Fruit fly (Drosophila melanogaster) whole organism, embryonic: ENCODE results near the gene HIP-R.

Experiments used
- Atf-2 ChIP-seq: fragments of 200-800 bp; sonication (Bioruptor generic); optimal IDR thresholded peaks from 2 replicates; lab custom pipeline; 2016; ENCODE audit warnings: missing biosample characterization, missing genetic modification characterization
- CG10654 ChIP-seq: fragments of 200-800 bp; sonication (Bioruptor generic); optimal IDR thresholded peaks from 2 replicates; lab custom pipeline; 2016; ENCODE audit warnings: missing biosample characterization, missing genetic modification characterization
- CG12071 ChIP-seq: fragments of 200-800 bp; sonication (Bioruptor generic); optimal IDR thresholded peaks from 3 replicates; lab custom pipeline; 2018; ENCODE audit warnings: missing biosample characterization, mild to moderate bottlenecking, missing genetic modification characterization
- CG14441 ChIP-seq: fragments of 200-800 bp; sonication (Bioruptor generic); IDR thresholded peaks from 2 replicates; pipeline ENCODE4 v1.3.6; 2022; ENCODE audit warnings: missing biosample characterization, missing genetic modification characterization
- CG15696 ChIP-seq: fragments of 200-800 bp; sonication (Bioruptor generic); optimal IDR thresholded peaks from 2 replicates; lab custom pipeline; 2019; ENCODE audit warnings: missing biosample characterization, mild to moderate bottlenecking, missing genetic modification characterization, moderate library complexity
- CG1603 ChIP-seq: fragments of 200-800 bp; sonication (Bioruptor generic); optimal IDR thresholded peaks from 2 replicates; lab custom pipeline; 2019; ENCODE audit warnings: missing biosample characterization, mild to moderate bottlenecking, missing genetic modification characterization, moderate library complexity
- CG16813 ChIP-seq: fragments of 200-800 bp; sonication (Bioruptor generic); IDR thresholded peaks from 3 replicates; pipeline ENCODE4 v1.3.6; 2022; ENCODE audit warnings: missing biosample characterization, missing genetic modification characterization; ENCODE audit not compliant: partially characterized antibody
- CG2202 ChIP-seq: fragments of 200-800 bp; sonication (Bioruptor generic); optimal IDR thresholded peaks from 2 replicates; lab custom pipeline; 2018; ENCODE audit warnings: missing biosample characterization, mild to moderate bottlenecking, missing genetic modification characterization
- CG31224 ChIP-seq: fragments of 200-800 bp; sonication (Bioruptor generic); IDR thresholded peaks from 2 replicates; pipeline ENCODE4 v1.3.6; 2022; ENCODE audit warnings: missing biosample characterization, missing genetic modification characterization
- CG33213 ChIP-seq: fragments of 200-800 bp; sonication (Bioruptor generic); optimal IDR thresholded peaks from 3 replicates; lab custom pipeline; 2016; ENCODE audit warnings: missing biosample characterization, missing genetic modification characterization
- CG33557 ChIP-seq: fragments of 200-800 bp; sonication (Bioruptor generic); optimal IDR thresholded peaks from 2 replicates; lab custom pipeline; 2019; ENCODE audit warnings: missing biosample characterization, mild to moderate bottlenecking, missing genetic modification characterization, moderate library complexity
- CG34422 ChIP-seq: fragments of 200-800 bp; sonication (Bioruptor generic); IDR thresholded peaks from 3 replicates; pipeline ENCODE4 v1.3.6; 2022; ENCODE audit warnings: missing biosample characterization, missing genetic modification characterization
- CG4328 ChIP-seq: fragments of 200-800 bp; sonication (Bioruptor generic); optimal IDR thresholded peaks from 3 replicates; lab custom pipeline; 2017; ENCODE audit warnings: missing biosample characterization, missing genetic modification reagents, missing genetic modification characterization
- CG4617 ChIP-seq: fragments of 200-800 bp; sonication (Bioruptor generic); optimal IDR thresholded peaks from 3 replicates; lab custom pipeline; 2016; ENCODE audit warnings: missing biosample characterization, missing genetic modification characterization, borderline replicate concordance
- CG4820 ChIP-seq: fragments of 200-800 bp; sonication (Bioruptor generic); optimal IDR thresholded peaks from 3 replicates; lab custom pipeline; 2016; ENCODE audit warnings: missing biosample characterization, missing genetic modification characterization
- CG5180 ChIP-seq: fragments of 200-800 bp; sonication (Bioruptor generic); optimal IDR thresholded peaks from 3 replicates; lab custom pipeline; 2017; ENCODE audit warnings: missing biosample characterization, missing genetic modification characterization, mild to moderate bottlenecking, moderate library complexity, missing genetic modification reagents
- CG6654 ChIP-seq: fragments of 200-800 bp; sonication (Bioruptor generic); optimal IDR thresholded peaks from 2 replicates; lab custom pipeline; 2017; ENCODE audit warnings: missing biosample characterization, mild to moderate bottlenecking, missing genetic modification characterization
- Dbx ChIP-seq: fragments of 200-800 bp; sonication (Bioruptor generic); IDR thresholded peaks from 3 replicates; pipeline ENCODE4 v1.3.6; 2022; ENCODE audit warnings: missing biosample characterization, missing genetic modification characterization
- Dek ChIP-seq: fragments of 200-800 bp; sonication (Bioruptor generic); optimal IDR thresholded peaks from 3 replicates; lab custom pipeline; 2019; ENCODE audit warnings: missing biosample characterization, mild to moderate bottlenecking, missing genetic modification characterization, moderate library complexity
- Gsc ChIP-seq: fragments of 200-800 bp; sonication (Bioruptor generic); IDR thresholded peaks from 2 replicates; pipeline ENCODE4 v1.3.6; 2022; ENCODE audit warnings: missing biosample characterization, missing genetic modification characterization
- Mad ChIP-seq: fragments of 200-800 bp; sonication (Bioruptor generic); optimal IDR thresholded peaks from 2 replicates; lab custom pipeline; 2016; ENCODE audit warnings: missing biosample characterization, missing genetic modification characterization
- Oaz ChIP-seq: fragments of 200-800 bp; sonication (Bioruptor generic); IDR thresholded peaks from 2 replicates; pipeline ENCODE4 v1.3.6; 2022; ENCODE audit warnings: missing biosample characterization, missing genetic modification characterization
- Ravus ChIP-seq: fragments of 200-800 bp; sonication (Bioruptor generic); IDR thresholded peaks from 2 replicates; pipeline ENCODE4 v1.3.6; 2022; ENCODE audit warnings: missing biosample characterization, missing genetic modification characterization
- Rx ChIP-seq: fragments of 200-800 bp; sonication (Bioruptor generic); IDR thresholded peaks from 2 replicates; pipeline ENCODE4 v1.3.6; 2022; ENCODE audit warnings: missing biosample characterization, missing genetic modification characterization
- Sox102F ChIP-seq: fragments of 200-800 bp; sonication (Bioruptor generic); optimal IDR thresholded peaks from 2 replicates; lab custom pipeline; 2018; ENCODE audit warnings: missing biosample characterization, mild to moderate bottlenecking, missing genetic modification characterization, moderate library complexity
- Tbp ChIP-seq: fragments of >200 bp; optimal IDR thresholded peaks from 2 replicates; lab custom pipeline; 2018; ENCODE audit warnings: missing biosample characterization, missing genetic modification characterization
- Xrp1 ChIP-seq: fragments of 200-800 bp; sonication (Bioruptor generic); IDR thresholded peaks from 2 replicates; pipeline ENCODE4 v1.3.6; 2022; ENCODE audit warnings: missing biosample characterization, missing genetic modification characterization
- ac ChIP-seq: fragments of 200-800 bp; sonication (Bioruptor generic); optimal IDR thresholded peaks from 3 replicates; lab custom pipeline; 2017; ENCODE audit warnings: missing biosample characterization, mild to moderate bottlenecking, missing genetic modification characterization
- aop ChIP-seq: fragments of 200-800 bp; sonication (Bioruptor generic); IDR thresholded peaks from 2 replicates; pipeline ENCODE4 v1.3.6; 2022; ENCODE audit warnings: missing biosample characterization, missing genetic modification characterization
- ash1 ChIP-seq: fragments of 200-800 bp; sonication (Bioruptor generic); optimal IDR thresholded peaks from 2 replicates; lab custom pipeline; 2018; ENCODE audit warnings: missing biosample characterization, mild to moderate bottlenecking, missing genetic modification characterization
- dmrt11E ChIP-seq: fragments of 200-800 bp; sonication (Bioruptor generic); optimal IDR thresholded peaks from 3 replicates; lab custom pipeline; 2018; ENCODE audit warnings: missing biosample characterization, mild to moderate bottlenecking, missing genetic modification characterization, moderate library complexity
- exex ChIP-seq: fragments of 200-800 bp; sonication (Bioruptor generic); optimal IDR thresholded peaks from 4 replicates; lab custom pipeline; 2018; ENCODE audit warnings: missing biosample characterization, mild to moderate bottlenecking, missing genetic modification characterization, moderate library complexity
- gfzf ChIP-seq: fragments of 200-800 bp; sonication (Bioruptor generic); optimal IDR thresholded peaks from 2 replicates; lab custom pipeline; 2016; ENCODE audit warnings: missing biosample characterization, mild to moderate bottlenecking, missing genetic modification characterization, moderate library complexity
- gsb-n ChIP-seq: fragments of 200-800 bp; sonication (Bioruptor generic); optimal IDR thresholded peaks from 3 replicates; lab custom pipeline; 2018; ENCODE audit warnings: missing biosample characterization, mild to moderate bottlenecking, missing genetic modification characterization
- hkb ChIP-seq, 2 experiments: fragments of 200-800 bp in 1 of 2; fragments of >200 bp in 1 of 2; sonication (Bioruptor generic) in 1 of 2; IDR thresholded peaks in 1 of 2; optimal IDR thresholded peaks in 1 of 2; 2 replicates each; pipeline versions ENCODE4 v1.3.6 to Lab custom; 2017 to 2022; ENCODE audit warnings: missing biosample characterization in 1 of 2, missing genetic modification characterization in 1 of 2
- lola ChIP-seq, 3 experiments: fragments of >200 bp in 2 of 3; fragments of 200-800 bp in 1 of 3; sonication (Bioruptor generic) in 1 of 3; optimal IDR thresholded peaks; 2 replicates each; lab custom pipeline; 2017 to 2019; ENCODE audit warnings: missing biosample characterization in 3 of 3, missing genetic modification characterization in 3 of 3, mild to moderate bottlenecking in 1 of 3, moderate library complexity in 1 of 3
- nerfin-2 ChIP-seq: fragments of 200-800 bp; sonication (Bioruptor generic); IDR thresholded peaks from 2 replicates; pipeline ENCODE4 v1.3.6; 2022; ENCODE audit warnings: missing biosample characterization, missing genetic modification characterization; ENCODE audit not compliant: partially characterized antibody
- otp ChIP-seq: fragments of 200-800 bp; sonication (Bioruptor generic); IDR thresholded peaks from 3 replicates; pipeline ENCODE4, ENCODE4 v1.3.6; 2022; ENCODE audit warnings: missing biosample characterization, missing genetic modification characterization
- rib ChIP-seq: fragments of 200-800 bp; sonication (Bioruptor generic); IDR thresholded peaks from 2 replicates; pipeline ENCODE4 v1.3.6; 2022; ENCODE audit warnings: missing biosample characterization, missing genetic modification characterization
- salm ChIP-seq: fragments of 200-800 bp; sonication (Bioruptor generic); optimal IDR thresholded peaks from 2 replicates; lab custom pipeline; 2018; ENCODE audit warnings: missing biosample characterization, mild to moderate bottlenecking, missing genetic modification characterization
- schlank ChIP-seq: fragments of 200-800 bp; sonication (Bioruptor generic); optimal IDR thresholded peaks from 2 replicates; lab custom pipeline; 2018; ENCODE audit warnings: missing biosample characterization, mild to moderate bottlenecking, missing genetic modification characterization
- tio ChIP-seq: fragments of 200-800 bp; sonication (Bioruptor generic); optimal IDR thresholded peaks from 2 replicates; lab custom pipeline; 2017; ENCODE audit warnings: missing biosample characterization, missing genetic modification characterization, inconsistent platforms

HIP-R gene

DNA sequence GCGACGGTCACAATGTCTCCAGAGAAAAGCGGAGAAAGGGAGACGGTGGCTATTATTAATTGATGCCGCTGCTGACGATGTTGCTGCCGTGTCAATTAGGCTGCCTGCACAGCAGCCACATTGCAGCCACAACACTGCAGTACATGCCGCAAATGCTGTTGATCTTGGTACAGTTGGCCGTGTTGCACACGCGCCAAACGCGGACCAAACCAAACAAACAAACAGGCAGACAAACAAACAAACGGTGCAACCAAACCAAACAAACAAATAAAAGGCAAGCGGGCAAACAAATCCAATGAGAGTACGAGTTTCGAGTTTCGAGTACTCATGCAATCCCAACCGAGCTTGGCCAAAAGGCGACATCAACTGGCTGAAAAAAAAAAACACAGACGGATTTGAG, 42.5 kb downstream of the HIP-R start (continued):
- TF ChIP-seq Tbp (GFP tag; lab: Kevin White, UChicago) (no peak), hkb (optimal IDR thresholded peaks at IDR 0.05; lab: Kevin White, UChicago) (no peak), hkb (GFP tag; IDR thresholded peaks at IDR 0.05; lab: Robert Waterston, UW) (no peak), CG33213 (GFP tag; lab: Kevin White, UChicago) (no peak), gsb-n (no peak), Oaz (no peak), CG33557 (peak; percentile 13), rib (GFP tag; lab: Robert Waterston, UW) (no peak), CG4617 (GFP tag; lab: Kevin White, UChicago) (no peak), schlank (tag; lab: Kevin White, UChicago) (no peak), CG10654 (no peak), Dbx (GFP tag; lab: Robert Waterston, UW) (no peak), CG12071 (GFP tag; lab: Kevin White, UChicago) (no peak), lola (GFP tag; optimal IDR thresholded peaks at IDR 0.05; lab: Kevin White, UChicago) (peak in 1 of 3 experiments; percentile 11), Ravus (GFP tag; lab: Robert Waterston, UW) (no peak), CG4820 (GFP tag; lab: Kevin White, UChicago) (no peak), CG31224 (no peak), gfzf (GFP tag; lab: Kevin White, UChicago) (no peak), CG1603 (peak; percentile 15), CG34422 (no peak), CG15696 (tag; lab: Kevin White, UChicago) (peak; percentile 67), Xrp1 (GFP tag; lab: Robert Waterston, UW) (0 out of 2 replicates have a peak, but pooled peaks have one; percentile 34), salm (no peak), Sox102F (GFP tag; lab: Kevin White, UChicago) (no peak), Atf-2 (GFP tag; lab: Kevin White, UChicago) (no peak), dmrt11E (peak; percentile 27), nerfin-2 (GFP tag; lab: Robert Waterston, UW) (no peak), Dek (tag; lab: Kevin White, UChicago) (no peak), CG5180 (GFP tag; lab: Kevin White, UChicago) (no peak), Mad (GFP tag; lab: Kevin White, UChicago) (no peak), exex (no peak), Rx (GFP tag; lab: Robert Waterston, UW) (no peak), CG14441 (GFP tag; lab: Robert Waterston, UW) (no peak), CG2202 (tag; lab: Kevin White, UChicago) (peak; percentile 46), ac (GFP tag; lab: Kevin White, UChicago) (peak; percentile 45), aop (GFP tag; lab: Robert Waterston, UW) (no peak), Gsc (GFP tag; lab: Robert Waterston, UW) (no peak), tio (GFP tag; lab: Kevin White, UChicago) (no peak), CG4328 (GFP tag; lab: Kevin White, UChicago) (no peak), CG6654 (GFP tag; lab: Kevin White, UChicago) (no peak), ash1 (GFP tag; lab: Kevin White, UChicago) (no peak), CG16813 (no peak), otp (GFP tag; lab: Robert Waterston, UW) (no peak)
